Fruit fly (Drosophila melanogaster) whole organism, embryonic: ENCODE results near the gene CG42397.
A peak's percentile ranks its signal among the peaks of the same experiment; 100 is the strongest.

Experiments used
- Bgb ChIP-seq: fragments of 200-800 bp; sonication (Bioruptor generic); IDR thresholded peaks from 2 replicates; pipeline ENCODE4 v1.3.6; 2022; ENCODE audit warnings: missing biosample characterization, missing genetic modification characterization; ENCODE audit not compliant: partially characterized antibody
- CG10979 ChIP-seq: fragments of 200-800 bp; sonication (Bioruptor generic); optimal IDR thresholded peaks from 2 replicates; lab custom pipeline; 2018; ENCODE audit warnings: missing biosample characterization, mild to moderate bottlenecking, missing genetic modification characterization, moderate library complexity
- CG11456 ChIP-seq: fragments of 200-800 bp; sonication (Bioruptor generic); IDR thresholded peaks from 3 replicates; pipeline ENCODE4 v1.3.6; 2022; ENCODE audit warnings: missing biosample characterization, missing genetic modification characterization
- CG11695 ChIP-seq: fragments of 200-800 bp; sonication (Bioruptor generic); IDR thresholded peaks from 3 replicates; pipeline ENCODE4 v1.3.6; 2022; ENCODE audit warnings: missing biosample characterization, missing genetic modification characterization
- CG1233 ChIP-seq: fragments of 200-800 bp; sonication (Bioruptor generic); optimal IDR thresholded peaks from 4 replicates; lab custom pipeline; 2018; ENCODE audit warnings: missing biosample characterization, mild to moderate bottlenecking, missing genetic modification characterization
- CG13775 ChIP-seq: fragments of 200-800 bp; sonication (Bioruptor generic); optimal IDR thresholded peaks from 3 replicates; lab custom pipeline; 2017; ENCODE audit warnings: missing biosample characterization, mild to moderate bottlenecking, missing genetic modification characterization
- CG14441 ChIP-seq: fragments of 200-800 bp; sonication (Bioruptor generic); IDR thresholded peaks from 2 replicates; pipeline ENCODE4 v1.3.6; 2022; ENCODE audit warnings: missing biosample characterization, missing genetic modification characterization
- CG15514 ChIP-seq: fragments of 200-800 bp; sonication (Bioruptor generic); optimal IDR thresholded peaks from 3 replicates; lab custom pipeline; 2017; ENCODE audit warnings: missing biosample characterization, missing genetic modification characterization, mild to moderate bottlenecking, moderate library complexity, missing genetic modification reagents
- CG16815 ChIP-seq: fragments of 200-800 bp; sonication (Bioruptor generic); optimal IDR thresholded peaks from 3 replicates; lab custom pipeline; 2017; ENCODE audit warnings: missing biosample characterization, mild to moderate bottlenecking, missing genetic modification characterization
- CG18599 ChIP-seq: fragments of 200-800 bp; sonication (Bioruptor generic); optimal IDR thresholded peaks from 3 replicates; lab custom pipeline; 2017; ENCODE audit warnings: missing biosample characterization, missing genetic modification characterization, mild to moderate bottlenecking, moderate library complexity, missing genetic modification reagents
- CG2678 ChIP-seq: fragments of 200-800 bp; sonication (Bioruptor generic); optimal IDR thresholded peaks from 3 replicates; lab custom pipeline; 2019; ENCODE audit warnings: missing biosample characterization, mild to moderate bottlenecking, missing genetic modification characterization, moderate library complexity
- CG4282 ChIP-seq: fragments of 200-800 bp; sonication (Bioruptor generic); optimal IDR thresholded peaks from 2 replicates; lab custom pipeline; 2016; ENCODE audit warnings: missing biosample characterization, missing genetic modification characterization
- CG4820 ChIP-seq: fragments of 200-800 bp; sonication (Bioruptor generic); optimal IDR thresholded peaks from 3 replicates; lab custom pipeline; 2016; ENCODE audit warnings: missing biosample characterization, missing genetic modification characterization
- CG6689 ChIP-seq: fragments of 200-800 bp; sonication (Bioruptor generic); IDR thresholded peaks from 2 replicates; pipeline ENCODE4 v1.3.6; 2022; ENCODE audit warnings: missing biosample characterization, missing genetic modification characterization
- CG6854 ChIP-seq: fragments of 200-800 bp; sonication (Bioruptor generic); optimal IDR thresholded peaks from 3 replicates; lab custom pipeline; 2017; ENCODE audit warnings: missing biosample characterization, mild to moderate bottlenecking, missing genetic modification characterization
- CG8388 ChIP-seq: fragments of 200-800 bp; sonication (Bioruptor generic); optimal IDR thresholded peaks from 2 replicates; lab custom pipeline; 2019; ENCODE audit warnings: missing biosample characterization, mild to moderate bottlenecking, missing genetic modification characterization, moderate library complexity
- CG9817 ChIP-seq: fragments of 200-800 bp; sonication (Bioruptor generic); optimal IDR thresholded peaks from 2 replicates; lab custom pipeline; 2018; ENCODE audit warnings: missing biosample characterization, mild to moderate bottlenecking, missing genetic modification characterization, moderate library complexity
- CTCF ChIP-seq: fragments of 200-800 bp; sonication (Bioruptor generic); optimal IDR thresholded peaks from 2 replicates; lab custom pipeline; 2017; ENCODE audit warnings: missing biosample characterization, mild to moderate bottlenecking, missing genetic modification characterization, moderate library complexity
- GATAe ChIP-seq: fragments of 200-800 bp; sonication (Bioruptor generic); conservative IDR thresholded peaks from 2 replicates; pipeline ENCODE4 v1.3.6; 2022; ENCODE audit warnings: missing biosample characterization, missing genetic modification characterization
- Hey ChIP-seq: fragments of 200-800 bp; sonication (Bioruptor generic); optimal IDR thresholded peaks from 3 replicates; lab custom pipeline; 2018; ENCODE audit warnings: missing biosample characterization, mild to moderate bottlenecking, missing genetic modification characterization
- Hr39 ChIP-seq: fragments of >200 bp; optimal IDR thresholded peaks from 2 replicates; lab custom pipeline; 2017
- Max ChIP-seq: fragments of 200-800 bp; sonication (Bioruptor generic); optimal IDR thresholded peaks from 2 replicates; lab custom pipeline; 2016; ENCODE audit warnings: missing biosample characterization, mild to moderate bottlenecking, missing genetic modification characterization
- Med ChIP-seq: fragments of 200-800 bp; sonication (Bioruptor generic); peaks from one replicate; lab custom pipeline; 2016; ENCODE audit warnings: missing biosample characterization, missing genetic modification characterization, mild to moderate bottlenecking, inconsistent platforms, moderate library complexity
- Nf-YB ChIP-seq: fragments of 200-800 bp; sonication (Bioruptor generic); optimal IDR thresholded peaks from 3 replicates; lab custom pipeline; 2019; ENCODE audit warnings: missing biosample characterization, mild to moderate bottlenecking, missing genetic modification characterization, moderate library complexity
- Scr ChIP-seq: fragments of 200-800 bp; sonication (Bioruptor generic); IDR thresholded peaks from 2 replicates; pipeline ENCODE4 v1.3.6; 2022; ENCODE audit warnings: missing biosample characterization, missing genetic modification characterization; ENCODE audit not compliant: partially characterized antibody
- Sox100B ChIP-seq: fragments of 200-800 bp; sonication (Bioruptor generic); optimal IDR thresholded peaks from 3 replicates; lab custom pipeline; 2018; ENCODE audit warnings: missing biosample characterization, mild to moderate bottlenecking, missing genetic modification characterization
- Xrp1 ChIP-seq: fragments of 200-800 bp; sonication (Bioruptor generic); IDR thresholded peaks from 2 replicates; pipeline ENCODE4 v1.3.6; 2022; ENCODE audit warnings: missing biosample characterization, missing genetic modification characterization
- ase ChIP-seq: fragments of 200-800 bp; sonication (Bioruptor generic); IDR thresholded peaks from 3 replicates; pipeline ENCODE4 v1.3.6; 2022; ENCODE audit warnings: missing biosample characterization, missing genetic modification characterization
- ash1 ChIP-seq: fragments of 200-800 bp; sonication (Bioruptor generic); optimal IDR thresholded peaks from 2 replicates; lab custom pipeline; 2018; ENCODE audit warnings: missing biosample characterization, mild to moderate bottlenecking, missing genetic modification characterization
- bab2 ChIP-seq: fragments of 200-800 bp; sonication (Bioruptor generic); optimal IDR thresholded peaks from 2 replicates; lab custom pipeline; 2016; ENCODE audit warnings: missing biosample characterization, missing genetic modification characterization
- dati ChIP-seq: fragments of 200-800 bp; sonication (Bioruptor generic); IDR thresholded peaks from 2 replicates; pipeline ENCODE4 v1.3.6; 2022; ENCODE audit warnings: missing biosample characterization, missing genetic modification characterization
- dysf ChIP-seq: fragments of 200-800 bp; sonication (Bioruptor generic); IDR thresholded peaks from 3 replicates; pipeline ENCODE4 v1.3.6; 2022; ENCODE audit warnings: missing biosample characterization, missing genetic modification characterization
- exex ChIP-seq: fragments of 200-800 bp; sonication (Bioruptor generic); optimal IDR thresholded peaks from 4 replicates; lab custom pipeline; 2018; ENCODE audit warnings: missing biosample characterization, mild to moderate bottlenecking, missing genetic modification characterization, moderate library complexity
- grn ChIP-seq: fragments of 200-800 bp; sonication (Bioruptor generic); optimal IDR thresholded peaks from 3 replicates; lab custom pipeline; 2017; ENCODE audit warnings: missing biosample characterization, missing genetic modification characterization
- jing ChIP-seq: fragments of 200-800 bp; sonication (Bioruptor generic); optimal IDR thresholded peaks from 2 replicates; lab custom pipeline; 2018; ENCODE audit warnings: missing biosample characterization, mild to moderate bottlenecking, missing genetic modification characterization
- kni ChIP-seq: fragments of 200-800 bp; sonication (Bioruptor generic); optimal IDR thresholded peaks from 3 replicates; lab custom pipeline; 2017; ENCODE audit warnings: mild to moderate bottlenecking, missing biosample characterization, missing genetic modification reagents, missing genetic modification characterization
- luna ChIP-seq: fragments of 200-800 bp; sonication (Bioruptor generic); optimal IDR thresholded peaks from 2 replicates; lab custom pipeline; 2016; ENCODE audit warnings: missing biosample characterization, missing genetic modification characterization
- mirr ChIP-seq: fragments of 200-800 bp; sonication (Bioruptor generic); optimal IDR thresholded peaks from 3 replicates; lab custom pipeline; 2018; ENCODE audit warnings: missing biosample characterization, mild to moderate bottlenecking, missing genetic modification characterization
- oc ChIP-seq: fragments of 200-800 bp; sonication (Bioruptor generic); optimal IDR thresholded peaks from 2 replicates; lab custom pipeline; 2018; ENCODE audit warnings: missing biosample characterization, mild to moderate bottlenecking, missing genetic modification characterization, moderate library complexity
- scrt ChIP-seq: fragments of 200-800 bp; sonication (Bioruptor generic); optimal IDR thresholded peaks from 2 replicates; lab custom pipeline; 2018; ENCODE audit warnings: missing biosample characterization, mild to moderate bottlenecking, missing genetic modification characterization, moderate library complexity
- sens ChIP-seq: fragments of 200-800 bp; sonication (Bioruptor generic); peaks from one replicate; lab custom pipeline; 2016; ENCODE audit warnings: missing biosample characterization, missing genetic modification characterization
- sens-2 ChIP-seq: fragments of 200-800 bp; sonication (Bioruptor generic); IDR thresholded peaks from 2 replicates; pipeline ENCODE4 v1.3.6; 2022; ENCODE audit warnings: missing biosample characterization, missing genetic modification characterization
- ssp ChIP-seq: fragments of 200-800 bp; sonication (Bioruptor generic); IDR thresholded peaks from 2 replicates; pipeline ENCODE4 v1.3.6; 2022; ENCODE audit warnings: missing biosample characterization, missing genetic modification characterization
- stwl ChIP-seq: fragments of 200-800 bp; sonication (Bioruptor generic); optimal IDR thresholded peaks from 3 replicates; lab custom pipeline; 2018; ENCODE audit warnings: missing biosample characterization, mild to moderate bottlenecking, missing genetic modification characterization, moderate library complexity
- trem ChIP-seq: fragments of 200-800 bp; optimal IDR thresholded peaks from 3 replicates; lab custom pipeline; 2019; ENCODE audit warnings: missing biosample characterization, mild to moderate bottlenecking, missing genetic modification characterization, moderate library complexity
- wor ChIP-seq: fragments of 200-800 bp; sonication (Bioruptor generic); IDR thresholded peaks from 2 replicates; pipeline ENCODE4 v1.3.6; 2022; ENCODE audit warnings: missing biosample characterization, missing genetic modification characterization

The CG42397 gene

DNA sequence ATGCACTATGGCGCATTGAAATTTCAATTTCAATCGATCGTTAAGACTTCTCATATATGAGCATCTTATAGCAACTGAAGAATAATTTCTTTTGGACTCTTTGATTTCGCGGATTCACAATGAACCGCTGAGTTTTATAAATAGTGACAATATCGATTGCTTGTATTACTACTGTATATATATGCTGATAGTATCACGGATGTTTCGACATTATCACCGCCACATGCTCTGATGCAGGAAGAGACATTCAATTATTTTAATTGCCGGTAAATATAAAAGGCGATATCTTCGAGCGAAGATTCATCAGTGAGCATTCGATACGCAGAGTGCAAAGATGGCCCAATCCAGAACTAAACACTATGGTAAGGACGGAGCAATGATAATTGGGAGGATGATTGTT lies 24.1 kb downstream of the CG42397 start, which contains the start of gene CG17826:
Gene CG17826 (plus strand): TSS at position 301 of the 400 bp plus-strand sequence.
- TF ChIP-seq CG4282 (GFP tag; lab: Kevin White, UChicago) = no peak
- TF ChIP-seq Max (GFP tag; lab: Kevin White, UChicago) = no peak
- no peak for TF ChIP-seq wor
- no peak for TF ChIP-seq jing (GFP tag; lab: Kevin White, UChicago)
- no peak for TF ChIP-seq sens (GFP tag; lab: Kevin White, UChicago)

DNA sequence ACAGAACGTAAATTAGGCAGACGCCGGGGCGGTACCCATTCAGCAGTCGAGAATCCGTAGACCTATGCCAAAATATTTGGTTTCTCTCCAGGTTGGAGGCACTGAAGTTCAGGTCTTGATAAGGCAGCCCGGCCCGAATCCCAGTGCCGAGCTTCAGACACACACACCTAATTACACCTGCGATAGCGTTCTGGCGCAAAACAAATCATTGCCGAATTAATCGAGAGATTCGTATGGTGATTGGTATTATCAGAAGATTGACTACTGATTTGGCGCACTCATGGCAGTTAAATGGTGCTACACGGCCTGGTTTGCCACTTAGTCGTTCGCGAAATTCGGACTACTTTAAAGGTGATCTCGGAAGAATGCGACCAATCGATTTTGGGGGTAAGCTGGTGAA lies 26.2 kb downstream of the CG42397 start, which contains the start of gene CG7252:
Gene CG7252 (plus strand): TSS at position 319 of the 400 bp plus-strand sequence.
- TF ChIP-seq CG14441 (no peak), GATAe (GFP tag; lab: Robert Waterston, UW) (peak; percentile 46; the same call in 1 of the 2 replicates), grn (GFP tag; lab: Kevin White, UChicago) (peak; percentile 82), Hey (tag; lab: Kevin White, UChicago) (peak; percentile 87), CG4820 (GFP tag; lab: Kevin White, UChicago) (no peak), Scr (GFP tag; lab: Robert Waterston, UW) (no peak), exex (tag; lab: Kevin White, UChicago) (peak; percentile 96), CG16815 (GFP tag; lab: Kevin White, UChicago) (no peak), mirr (GFP tag; lab: Kevin White, UChicago) (peak; percentile 54), CG18599 (peak; percentile 19), wor (no peak), Sox100B (GFP tag; lab: Kevin White, UChicago) (no peak), kni (no peak)

DNA sequence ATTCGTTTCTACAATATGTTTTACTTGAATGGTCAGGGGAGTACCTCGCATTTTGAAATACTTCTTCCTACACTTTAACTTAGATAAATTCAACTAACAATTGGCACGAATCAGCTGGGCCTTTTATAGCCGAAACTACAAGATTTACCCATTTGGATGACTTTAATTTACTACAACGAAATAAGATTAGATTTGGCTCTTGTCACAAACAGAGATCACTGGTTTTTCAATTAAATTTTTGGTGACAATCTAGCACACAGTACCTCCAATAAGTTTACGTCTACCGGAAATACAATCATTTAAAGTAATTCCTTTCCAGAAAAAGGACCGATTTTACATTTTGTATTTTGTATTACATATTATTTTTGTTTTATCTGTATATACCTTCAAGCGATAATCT lies 28.8 kb downstream of the CG42397 start, which contains the start of gene CG5883:
Gene CG5883 (minus strand): TSS at position 101 of the 400 bp plus-strand sequence.
- TF ChIP-seq sens-2 (GFP tag; lab: Robert Waterston, UW) = no peak
- TF ChIP-seq CG8388 (GFP tag; lab: Kevin White, UChicago) = peak; percentile 6
- TF ChIP-seq CG9817 (tag; lab: Kevin White, UChicago) = no peak

DNA sequence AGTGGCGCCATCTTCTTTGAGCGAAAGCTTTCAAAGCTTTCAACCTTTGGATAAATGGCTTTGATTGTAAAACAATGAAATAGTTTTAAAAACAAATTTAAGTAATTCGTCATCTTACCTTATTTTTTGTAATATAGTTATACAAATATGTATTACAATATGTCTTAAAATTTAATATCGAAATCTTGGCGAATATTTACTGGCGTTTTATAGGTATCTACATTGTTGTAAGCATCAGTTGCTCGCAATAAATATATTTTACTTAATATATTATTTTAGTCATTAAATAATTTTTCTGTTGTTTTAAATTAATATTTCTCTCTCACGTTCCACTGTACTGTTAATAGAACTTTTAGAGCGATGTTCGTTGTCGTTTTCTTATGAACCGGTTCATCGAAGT lies 32.0 kb downstream of the CG42397 start, which contains the start of gene Rpt4R:
Gene Rpt4R (plus strand): TSS at position 301 of the 400 bp plus-strand sequence.
- TF ChIP-seq Xrp1 (GFP tag; lab: Robert Waterston, UW) (no peak), CTCF (GFP tag; lab: Kevin White, UChicago) (peak; percentile 75), CG15514 (GFP tag; lab: Kevin White, UChicago) (peak; percentile 17)

DNA sequence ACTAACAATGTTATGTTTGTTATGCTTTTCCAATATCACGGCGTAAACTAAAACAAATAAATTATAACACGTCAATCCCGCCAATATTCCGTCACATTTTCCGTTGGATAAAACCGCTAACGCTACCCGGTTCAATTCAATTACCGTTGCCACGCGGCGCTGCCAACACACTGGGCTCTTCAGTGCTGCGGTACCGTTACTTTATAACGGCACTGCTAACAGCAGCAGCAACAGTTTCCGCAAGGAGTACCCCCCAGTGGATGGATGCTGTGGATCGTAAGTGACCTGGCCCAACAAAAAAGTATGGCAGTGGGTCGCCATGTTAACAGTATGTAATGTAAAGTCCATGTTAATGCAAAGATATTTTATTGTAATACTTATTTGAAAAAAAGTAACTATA lies 34.9 kb downstream of the CG42397 start, which contains the start of gene CG44837:
Gene CG44837 (minus strand): TSS at position 157 of the 400 bp plus-strand sequence.
- TF ChIP-seq CG1233 (no peak), ash1 (GFP tag; lab: Kevin White, UChicago) (no peak), Med (GFP tag; lab: Kevin White, UChicago) (peak; percentile 7), scrt (GFP tag; lab: Kevin White, UChicago) (peak; percentile 84), CG2678 (no peak), luna (GFP tag; lab: Kevin White, UChicago) (no peak), CG13775 (GFP tag; lab: Kevin White, UChicago) (no peak), CG10979 (tag; lab: Kevin White, UChicago) (no peak), Nf-YB (no peak), CG6854 (GFP tag; lab: Kevin White, UChicago) (no peak), ase (GFP tag; lab: Robert Waterston, UW) (no peak), bab2 (no peak), stwl (tag; lab: Kevin White, UChicago) (peak; percentile 32), CG11695 (GFP tag; lab: Robert Waterston, UW) (no peak), dati (GFP tag; lab: Robert Waterston, UW) (no peak), Bgb (GFP tag; lab: Robert Waterston, UW) (no peak), CG6689 (GFP tag; lab: Robert Waterston, UW) (no peak), oc (tag; lab: Kevin White, UChicago) (no peak), Hr39 (lab: Kevin White, UChicago) (no peak), trem (peak; percentile 8), CG11456 (GFP tag; lab: Robert Waterston, UW) (no peak), dysf (GFP tag; lab: Robert Waterston, UW) (no peak), ssp (GFP tag; lab: Robert Waterston, UW) (no peak)
